Worm (Caenorhabditis elegans) whole organism, mixed stage, embryonic: ENCODE results near the gene F21C10.10.

Experiments used
- M03D4.4 ChIP-seq: sonication (generic microtip); optimal IDR thresholded peaks from 2 replicates; lab custom pipeline; 2017; ENCODE audit warnings: mild to moderate bottlenecking, missing genetic modification characterization, missing compliant biosample characterization
- bed-3 ChIP-seq: fragments of 200-800 bp; sonication (Bioruptor generic); optimal IDR thresholded peaks from 3 replicates; lab custom pipeline; 2018; ENCODE audit warnings: mild to moderate bottlenecking, missing genetic modification characterization, moderate library complexity, missing compliant biosample characterization
- blmp-1 ChIP-seq: fragments of 150-350 bp; optimal IDR thresholded peaks from 2 replicates; lab custom pipeline; 2014; ENCODE audit warnings: missing biosample characterization, missing genetic modification characterization
- ceh-39 ChIP-seq: fragments of 150-350 bp; optimal IDR thresholded peaks from 2 replicates; lab custom pipeline; 2014; ENCODE audit warnings: missing biosample characterization, missing genetic modification characterization
- ceh-43 ChIP-seq: fragments of 200-800 bp; sonication (Bioruptor generic); optimal IDR thresholded peaks from 2 replicates; lab custom pipeline; 2018; ENCODE audit warnings: mild to moderate bottlenecking, missing genetic modification characterization, moderate library complexity, missing compliant biosample characterization
- ceh-83 ChIP-seq: fragments of 200-800 bp; sonication (Bioruptor generic); optimal IDR thresholded peaks from 2 replicates; lab custom pipeline; 2018; ENCODE audit warnings: mild to moderate bottlenecking, missing genetic modification characterization, missing compliant biosample characterization
- ces-1 ChIP-seq: fragments of 150-350 bp; optimal IDR thresholded peaks from 2 replicates; lab custom pipeline; 2014; ENCODE audit warnings: missing biosample characterization, missing genetic modification reagents, missing genetic modification characterization
- cnd-1 ChIP-seq: fragments of 200-800 bp; sonication (Bioruptor generic); optimal IDR thresholded peaks from 2 replicates; lab custom pipeline; 2018; ENCODE audit warnings: mild to moderate bottlenecking, missing genetic modification characterization, missing compliant biosample characterization
- drap-1 ChIP-seq: fragments of 200-800 bp; sonication (Bioruptor generic); optimal IDR thresholded peaks from 3 replicates; lab custom pipeline; 2018; ENCODE audit warnings: mild to moderate bottlenecking, missing genetic modification characterization, missing compliant biosample characterization
- elt-1 ChIP-seq: sonication (generic microtip); optimal IDR thresholded peaks from 2 replicates; lab custom pipeline; 2017; ENCODE audit warnings: missing genetic modification characterization, mild to moderate bottlenecking, missing compliant biosample characterization, antibody characterized with exemption, moderate library complexity, borderline replicate concordance; ENCODE audit not compliant: insufficient read depth
- elt-3 ChIP-seq: fragments of 150-350 bp; optimal IDR thresholded peaks from 2 replicates; lab custom pipeline; 2014; ENCODE audit warnings: missing biosample characterization, missing genetic modification characterization
- flh-1 ChIP-seq: fragments of 200-800 bp; sonication (Bioruptor generic); optimal IDR thresholded peaks from 2 replicates; lab custom pipeline; 2018; ENCODE audit warnings: mild to moderate bottlenecking, missing genetic modification characterization, moderate library complexity, missing compliant biosample characterization
- ham-2 ChIP-seq: fragments of 200-800 bp; sonication (Bioruptor generic); optimal IDR thresholded peaks from 2 replicates; lab custom pipeline; 2018; ENCODE audit warnings: mild to moderate bottlenecking, missing genetic modification characterization, missing compliant biosample characterization
- hlh-1 ChIP-seq: fragments of 150-350 bp; optimal IDR thresholded peaks from 2 replicates; lab custom pipeline; 2014; ENCODE audit warnings: missing biosample characterization, missing genetic modification reagents, missing genetic modification characterization
- lin-13 ChIP-seq: fragments of 150-350 bp; optimal IDR thresholded peaks from 2 replicates; lab custom pipeline; 2014; ENCODE audit warnings: missing biosample characterization, missing genetic modification characterization
- lin-32 ChIP-seq: fragments of 200-800 bp; sonication (Bioruptor generic); optimal IDR thresholded peaks from 2 replicates; lab custom pipeline; 2018; ENCODE audit warnings: mild to moderate bottlenecking, missing genetic modification characterization, missing compliant biosample characterization
- lsy-2 ChIP-seq: fragments of 150-350 bp; optimal IDR thresholded peaks from 2 replicates; lab custom pipeline; 2014; ENCODE audit warnings: missing biosample characterization, missing genetic modification characterization
- mab-5 ChIP-seq: fragments of 150-350 bp; optimal IDR thresholded peaks from 2 replicates; lab custom pipeline; 2014; ENCODE audit warnings: missing biosample characterization, missing genetic modification characterization
- mls-2 ChIP-seq: sonication (generic microtip); optimal IDR thresholded peaks from 2 replicates; lab custom pipeline; 2016; ENCODE audit warnings: mild to moderate bottlenecking, missing genetic modification characterization, moderate library complexity, missing compliant biosample characterization
- nhr-12 ChIP-seq: fragments of 150-350 bp; optimal IDR thresholded peaks from 2 replicates; lab custom pipeline; 2014; ENCODE audit warnings: missing biosample characterization, missing genetic modification characterization
- nhr-2 ChIP-seq: fragments of 150-350 bp; optimal IDR thresholded peaks from 2 replicates; lab custom pipeline; 2014; ENCODE audit warnings: missing biosample characterization, missing genetic modification characterization
- nhr-237 ChIP-seq: fragments of 150-350 bp; optimal IDR thresholded peaks from 2 replicates; lab custom pipeline; 2014; ENCODE audit warnings: missing biosample characterization, missing genetic modification characterization
- nhr-28 ChIP-seq: fragments of 150-350 bp; optimal IDR thresholded peaks from 2 replicates; lab custom pipeline; 2014; ENCODE audit warnings: missing biosample characterization, missing genetic modification characterization
- nhr-76 ChIP-seq: sonication (generic microtip); optimal IDR thresholded peaks from 2 replicates; lab custom pipeline; 2017; ENCODE audit warnings: missing biosample characterization, missing genetic modification characterization
- pha-4 ChIP-seq: fragments of 150-350 bp; optimal IDR thresholded peaks from 2 replicates; lab custom pipeline; 2018; ENCODE audit warnings: missing biosample characterization, missing genetic modification reagents, missing genetic modification characterization
- sem-2 ChIP-seq: fragments of 200-800 bp; sonication (Bioruptor generic); optimal IDR thresholded peaks from 2 replicates; lab custom pipeline; 2018; ENCODE audit warnings: mild to moderate bottlenecking, missing genetic modification characterization, missing compliant biosample characterization
- snpc-4 ChIP-seq: fragments of 150-350 bp; optimal IDR thresholded peaks from 2 replicates; lab custom pipeline; 2014; ENCODE audit warnings: missing biosample characterization, missing genetic modification characterization
- sptf-1 ChIP-seq: sonication (generic microtip); optimal IDR thresholded peaks from 2 replicates; lab custom pipeline; 2017; ENCODE audit warnings: mild to moderate bottlenecking, missing genetic modification characterization, moderate library complexity, missing compliant biosample characterization
- tbx-8 ChIP-seq: fragments of 200-800 bp; sonication (Bioruptor generic); optimal IDR thresholded peaks from 2 replicates; lab custom pipeline; 2018; ENCODE audit warnings: mild to moderate bottlenecking, missing genetic modification characterization, moderate library complexity, missing compliant biosample characterization
- unc-120 ChIP-seq: sonication (generic microtip); optimal IDR thresholded peaks from 2 replicates; lab custom pipeline; 2017; ENCODE audit warnings: missing genetic modification characterization, missing compliant biosample characterization; ENCODE audit not compliant: poor library complexity, severe bottlenecking
- unc-39 ChIP-seq: fragments of 150-350 bp; optimal IDR thresholded peaks from 2 replicates; lab custom pipeline; 2014; ENCODE audit warnings: missing biosample characterization, missing genetic modification characterization
- unc-62 ChIP-seq: fragments of 150-350 bp; optimal IDR thresholded peaks from 2 replicates; lab custom pipeline; 2014; ENCODE audit warnings: missing biosample characterization, missing genetic modification reagents, missing genetic modification characterization
- zip-8 ChIP-seq: fragments of 150-350 bp; optimal IDR thresholded peaks from 2 replicates; lab custom pipeline; 2014; ENCODE audit warnings: missing biosample characterization, missing genetic modification characterization

Gene F21C10.10

DNA sequence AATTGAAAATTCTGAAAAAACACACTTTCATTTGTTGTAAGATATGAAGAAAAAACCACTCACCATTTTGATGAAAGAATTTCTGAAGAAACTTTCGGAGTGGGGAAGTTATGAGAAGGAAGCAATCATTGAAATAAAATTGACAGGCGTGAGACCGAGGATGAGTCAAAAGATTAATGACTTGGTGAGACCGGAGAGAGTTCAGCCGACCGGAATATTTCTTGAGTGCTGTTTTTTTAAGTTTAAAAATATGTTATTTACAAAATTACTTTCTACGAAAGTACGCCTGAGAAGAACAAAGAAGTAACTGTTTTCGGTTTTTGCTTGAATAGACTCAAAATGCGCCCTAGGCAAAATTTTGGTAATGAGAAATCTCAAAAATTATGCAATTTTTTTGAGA, 39.8 kb upstream of the F21C10.10 start, which contains the start of gene C25E10.10:
Gene C25E10.10, minus strand, starts transcription at position 101 of the 400 bp plus-strand sequence.
- TF ChIP-seq drap-1 (GFP tag; lab: Kevin White, UChicago) = no peak
- no peak for TF ChIP-seq unc-62 (GFP tag; lab: Kevin White, UChicago)
- no peak for TF ChIP-seq ces-1 (GFP tag; lab: Kevin White, UChicago)
- no peak for TF ChIP-seq bed-3 (GFP tag; lab: Kevin White, UChicago)
- TF ChIP-seq ceh-39 (tag; lab: Kevin White, UChicago) = no peak
- TF ChIP-seq unc-120 = no peak
- TF ChIP-seq ceh-83 (GFP tag; lab: Kevin White, UChicago) = no peak
- TF ChIP-seq hlh-1 (tag; lab: Kevin White, UChicago) = no peak
- TF ChIP-seq mls-2 (tag; lab: Kevin White, UChicago) = no peak
- no peak for TF ChIP-seq nhr-237 (tag; lab: Kevin White, UChicago)
- no peak for TF ChIP-seq ham-2 (GFP tag; lab: Kevin White, UChicago)
- no peak for TF ChIP-seq flh-1 (GFP tag; lab: Kevin White, UChicago)
- no peak for TF ChIP-seq unc-39 (tag; lab: Kevin White, UChicago)

DNA sequence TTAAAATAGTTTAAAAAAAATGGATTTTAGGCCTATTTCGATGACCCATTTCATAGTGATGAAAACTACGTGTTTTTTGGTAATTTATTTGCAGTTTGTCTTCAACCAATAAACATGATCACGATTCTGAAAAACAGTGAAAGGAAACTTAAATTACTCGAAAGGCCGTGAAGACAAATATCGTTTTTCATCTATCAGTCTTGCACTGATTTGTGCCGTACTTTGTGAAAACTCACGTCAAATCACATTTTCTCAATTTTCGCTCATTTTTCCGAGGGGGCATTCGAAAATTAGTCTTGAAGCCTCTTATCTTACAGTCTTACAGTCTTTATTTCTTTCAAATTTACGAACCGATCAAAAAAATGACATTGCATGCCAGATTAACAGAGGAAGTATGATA, 37.4 kb upstream of the F21C10.10 start, which contains the start of gene C25E10.11:
Gene C25E10.11, minus strand, starts transcription at position 101 of the 400 bp plus-strand sequence.
- no peak for TF ChIP-seq blmp-1 (tag; lab: Kevin White, UChicago)
- TF ChIP-seq mls-2 (tag; lab: Kevin White, UChicago) = no peak
- no peak for TF ChIP-seq zip-8
- no peak for TF ChIP-seq lin-13 (tag; lab: Kevin White, UChicago)
- TF ChIP-seq sem-2 = no peak
- TF ChIP-seq ceh-43 = no peak
- no peak for TF ChIP-seq nhr-237 (tag; lab: Kevin White, UChicago)
- no peak for TF ChIP-seq drap-1 (GFP tag; lab: Kevin White, UChicago)

DNA sequence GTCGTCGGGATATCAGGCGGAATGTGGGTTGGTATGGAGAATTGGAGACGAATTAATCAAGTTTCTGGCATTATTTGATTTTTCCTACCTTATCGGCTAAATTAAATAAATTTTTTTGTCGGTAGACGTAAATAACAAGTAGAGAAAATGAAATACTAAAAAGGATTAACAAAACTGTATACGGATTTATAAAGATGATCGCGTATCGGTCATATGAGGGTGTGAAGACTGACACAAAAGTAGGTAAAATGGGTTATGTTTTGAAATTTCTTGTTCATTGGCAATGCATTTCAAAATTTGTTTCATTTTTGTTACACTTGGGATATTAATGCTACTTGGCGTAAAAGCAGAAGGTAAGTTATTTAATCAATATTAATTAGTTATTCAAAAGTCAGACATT, 36.6 kb upstream of the F21C10.10 start, which contains the start of the genes C25E10.16 and C25E10.13:
Gene C25E10.16, minus strand, starts transcription at position 101 of the 400 bp plus-strand sequence.
Gene C25E10.13, plus strand, starts transcription at position 256 of the 400 bp plus-strand sequence.
- no peak for TF ChIP-seq cnd-1 (tag; lab: Kevin White, UChicago)
- TF ChIP-seq elt-1 = no peak
- no peak for TF ChIP-seq tbx-8 (GFP tag; lab: Kevin White, UChicago)
- TF ChIP-seq ceh-83 (GFP tag; lab: Kevin White, UChicago) = no peak
- TF ChIP-seq elt-3 (tag; lab: Kevin White, UChicago) = no peak
- TF ChIP-seq zip-8 = no peak
- TF ChIP-seq sem-2 = no peak
- no peak for TF ChIP-seq hlh-1 (tag; lab: Kevin White, UChicago)
- no peak for TF ChIP-seq mls-2 (tag; lab: Kevin White, UChicago)
- TF ChIP-seq nhr-2 (tag; lab: Kevin White, UChicago) = no peak
- TF ChIP-seq unc-39 (tag; lab: Kevin White, UChicago) = no peak
- TF ChIP-seq mab-5 (tag; lab: Kevin White, UChicago) = no peak
- no peak for TF ChIP-seq ceh-39 (tag; lab: Kevin White, UChicago)
- no peak for TF ChIP-seq drap-1 (GFP tag; lab: Kevin White, UChicago)
- TF ChIP-seq snpc-4 = no peak
- no peak for TF ChIP-seq nhr-237 (tag; lab: Kevin White, UChicago)
- TF ChIP-seq pha-4 = no peak
- TF ChIP-seq nhr-76 (tag; lab: Kevin White, UChicago) = no peak
- TF ChIP-seq nhr-12 (tag; lab: Kevin White, UChicago) = no peak
- no peak for TF ChIP-seq lin-32

DNA sequence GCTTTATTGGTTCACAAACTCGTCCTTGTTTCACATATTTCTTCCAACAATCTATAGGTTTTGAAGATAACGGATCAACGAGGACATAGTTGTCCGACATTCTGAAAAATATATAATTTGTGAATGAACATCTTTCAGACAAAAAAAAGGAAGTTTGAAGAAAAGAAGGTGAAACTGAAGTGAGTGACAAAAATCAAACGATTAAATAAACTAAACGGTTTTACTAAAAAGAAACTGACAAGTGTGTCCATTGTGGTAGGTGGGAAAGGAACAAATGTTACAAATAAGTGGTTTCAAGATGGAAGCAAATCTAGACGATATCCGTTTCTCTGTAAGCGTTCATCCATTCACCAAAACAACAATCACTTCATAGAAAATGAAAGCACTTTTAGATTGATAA, 33.7 kb upstream of the F21C10.10 start, which contains the start of gene C25E10.12:
Gene C25E10.12, minus strand, starts transcription at position 101 of the 400 bp plus-strand sequence.
- TF ChIP-seq elt-1 = no peak
- no peak for TF ChIP-seq flh-1 (GFP tag; lab: Kevin White, UChicago)
- no peak for TF ChIP-seq cnd-1 (tag; lab: Kevin White, UChicago)
- TF ChIP-seq sem-2 = no peak
- TF ChIP-seq M03D4.4 (tag; lab: Kevin White, UChicago) = no peak
- TF ChIP-seq hlh-1 (tag; lab: Kevin White, UChicago) = no peak
- TF ChIP-seq lsy-2 (tag; lab: Kevin White, UChicago) = no peak
- TF ChIP-seq unc-120 = no peak
- no peak for TF ChIP-seq elt-3 (tag; lab: Kevin White, UChicago)
- TF ChIP-seq nhr-237 (tag; lab: Kevin White, UChicago) = no peak
- TF ChIP-seq lin-32 = no peak
- no peak for TF ChIP-seq ceh-43
- no peak for TF ChIP-seq nhr-28 (tag; lab: Kevin White, UChicago)
- TF ChIP-seq bed-3 (GFP tag; lab: Kevin White, UChicago) = no peak
- TF ChIP-seq ceh-39 (tag; lab: Kevin White, UChicago) = no peak
- TF ChIP-seq ces-1 (GFP tag; lab: Kevin White, UChicago) = no peak
- TF ChIP-seq sptf-1 = no peak
- no peak for TF ChIP-seq nhr-76 (tag; lab: Kevin White, UChicago)
- TF ChIP-seq unc-62 (GFP tag; lab: Kevin White, UChicago) = no peak
- TF ChIP-seq, all 35 proteins: peak for 0
